Worm (Caenorhabditis elegans): ENCODE data around the gene K06A4.7.
A peak's percentile ranks its signal among the peaks of the same experiment; 100 is the strongest.

Gene K06A4.7

ce11 chrV:9491440-9492160 lies at the start of gene K06A4.7:
K06A4.7 (minus strand) TSS chrV:9491490.
- TF ChIP-seq R02D3.7 (tag; optimal IDR thresholded peaks at IDR 0.05) (no peak), fos-1 (tag; optimal IDR thresholded peaks at IDR 0.05) (peak; percentile 35), crh-2 (tag; optimal IDR thresholded peaks at IDR 0.05) (peak; percentile 45), dmd-4 (tag; optimal IDR thresholded peaks at IDR 0.05) (no peak), sma-9 (GFP tag; optimal IDR thresholded peaks at IDR 0.05) (peak; percentile 46), sma-9 (tag; optimal IDR thresholded peaks at IDR 0.05) (no peak), ZK546.5 (tag; optimal IDR thresholded peaks at IDR 0.05) (no peak)

- TF ChIP-seq nhr-11 (tag; optimal IDR thresholded peaks at IDR 0.05) (no peak), nhr-6 (tag; optimal IDR thresholded peaks at IDR 0.05) (no peak), lin-11 (tag; optimal IDR thresholded peaks at IDR 0.05) (no peak), dmd-4 (tag; optimal IDR thresholded peaks at IDR 0.05) (no peak), ztf-1 (GFP tag; conservative IDR thresholded peaks at IDR 0.05) (no peak), mab-5 (tag; optimal IDR thresholded peaks at IDR 0.05) (no peak), zag-1 (tag; optimal IDR thresholded peaks at IDR 0.05) (no peak), nhr-23 (tag; optimal IDR thresholded peaks at IDR 0.05) (no peak), blmp-1 (tag; optimal IDR thresholded peaks at IDR 0.05; ENCODE audit: insufficient read depth) (no peak), ama-1 (optimal IDR thresholded peaks at IDR 0.05) (no peak), ZK546.5 (tag; optimal IDR thresholded peaks at IDR 0.05) (no peak), nhr-77 (tag; optimal IDR thresholded peaks at IDR 0.05) (no peak)
These were observed 48.3 kb upstream of the K06A4.7 start, which contains the start of gene C50F4.12 for ce11 chrV:9539638-9540037. C50F4.12 (minus strand) TSS chrV:9539738.

ce11 chrV:9536505-9536904 lies 45.2 kb upstream of the K06A4.7 start, which contains the start of gene C50F4.4:
C50F4.4 (plus strand) TSS chrV:9536771.
- TF ChIP-seq mbf-1 (tag; optimal IDR thresholded peaks at IDR 0.05) (no peak), nhr-10 (tag; optimal IDR thresholded peaks at IDR 0.05) (no peak), egl-27 (tag; optimal IDR thresholded peaks at IDR 0.05) (no peak), blmp-1 (tag; optimal IDR thresholded peaks at IDR 0.05; ENCODE audit: insufficient read depth) (no peak), nhr-23 (tag; optimal IDR thresholded peaks at IDR 0.05) (no peak), lsy-2 (tag; optimal IDR thresholded peaks at IDR 0.05) (peak in 1 of 2 experiments; percentile 17), dmd-4 (tag; optimal IDR thresholded peaks at IDR 0.05) (no peak), nhr-11 (tag; optimal IDR thresholded peaks at IDR 0.05) (no peak), ceh-16 (tag; optimal IDR thresholded peaks at IDR 0.05) (no peak), nhr-129 (tag; optimal IDR thresholded peaks at IDR 0.05) (no peak), nhr-77 (tag; optimal IDR thresholded peaks at IDR 0.05) (no peak), snpc-4 (tag; optimal IDR thresholded peaks at IDR 0.05) (no peak), crh-2 (tag; optimal IDR thresholded peaks at IDR 0.05) (no peak), unc-39 (tag; optimal IDR thresholded peaks at IDR 0.05) (no peak), ztf-1 (GFP tag; conservative IDR thresholded peaks at IDR 0.05) (no peak), nhr-12 (tag; optimal IDR thresholded peaks at IDR 0.05) (no peak), Y55F3AM.14 (GFP tag; optimal IDR thresholded peaks at IDR 0.05) (no peak), sem-4 (tag; optimal IDR thresholded peaks at IDR 0.05) (no peak), F13H6.1 (tag; optimal IDR thresholded peaks at IDR 0.05) (peak; percentile 26), sma-3 (GFP tag; optimal IDR thresholded peaks at IDR 0.05) (peak; percentile 30), ceh-82 (tag; optimal IDR thresholded peaks at IDR 0.05) (no peak), nhr-25 (tag; optimal IDR thresholded peaks at IDR 0.05) (no peak), peb-1 (tag; optimal IDR thresholded peaks at IDR 0.05) (no peak), alr-1 (tag; optimal IDR thresholded peaks at IDR 0.05) (no peak), fos-1 (tag; optimal IDR thresholded peaks at IDR 0.05) (peak; percentile 15), nhr-6 (tag; optimal IDR thresholded peaks at IDR 0.05) (no peak), gmeb-1 (tag; optimal IDR thresholded peaks at IDR 0.05) (peak; percentile 33), skn-1 (tag; optimal IDR thresholded peaks at IDR 0.05) (no peak), mdl-1 (tag; optimal IDR thresholded peaks at IDR 0.05) (no peak), elt-1 (tag; optimal IDR thresholded peaks at IDR 0.05) (no peak), sma-9 (GFP tag; optimal IDR thresholded peaks at IDR 0.05) (peak; percentile 58), sma-9 (tag; optimal IDR thresholded peaks at IDR 0.05) (no peak), ZK546.5 (tag; optimal IDR thresholded peaks at IDR 0.05) (no peak), C34F6.9 (tag; optimal IDR thresholded peaks at IDR 0.05) (peak; percentile 58), lin-13 (GFP tag; optimal IDR thresholded peaks at IDR 0.05) (no peak), unc-62 (GFP tag; optimal IDR thresholded peaks at IDR 0.05) (no peak), lin-11 (tag; optimal IDR thresholded peaks at IDR 0.05) (no peak)
